Fruit fly (Drosophila melanogaster): ENCODE measurements around the gene Pfdn5.
A peak's percentile ranks its signal among the peaks of the same experiment; 100 is the strongest.

Pfdn5 gene

DNA sequence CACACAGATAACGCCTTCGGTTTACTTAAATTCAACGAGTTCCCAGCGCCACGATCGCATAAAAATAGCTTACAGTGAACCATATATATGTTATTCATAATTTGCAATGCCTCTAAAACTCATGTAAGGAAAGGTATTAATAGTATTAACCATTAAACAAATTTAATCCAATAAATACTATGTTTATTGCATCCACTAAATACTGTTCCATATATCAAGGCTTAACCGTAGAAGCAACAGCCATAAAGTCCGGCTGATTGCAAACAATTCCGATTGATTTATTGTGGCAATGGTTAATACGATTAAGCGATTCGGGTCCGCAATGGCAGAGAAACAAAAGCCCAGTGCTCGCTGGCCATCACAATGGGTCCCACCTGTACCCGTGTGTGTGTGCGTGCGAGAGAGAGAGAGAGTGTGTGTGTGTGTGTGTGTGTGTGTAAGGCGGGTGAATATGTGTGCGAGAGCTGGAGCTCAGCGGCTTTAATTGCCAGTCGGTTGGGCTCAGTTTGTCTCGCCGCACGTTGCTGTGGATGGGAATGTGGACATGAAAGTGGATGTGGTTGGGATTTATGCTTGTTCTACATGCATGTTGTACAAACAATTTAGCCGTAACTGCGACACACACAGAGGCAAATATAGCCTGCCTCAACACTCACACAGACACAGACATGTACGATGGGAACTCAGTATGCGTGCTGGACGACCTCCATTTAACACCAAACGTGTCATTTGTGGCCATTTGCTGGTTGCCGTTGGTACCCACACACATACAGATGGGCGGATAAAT is 7.9 kb downstream of the Pfdn5 start:
- TF ChIP-seq mirr (GFP tag; optimal IDR thresholded peaks at IDR 0.05) (peak; percentile 61), Eip74EF (GFP tag; optimal IDR thresholded peaks at IDR 0.05) (no peak), CG1233 (GFP tag; optimal IDR thresholded peaks at IDR 0.05) (peak; percentile 59), fd96Cb (tag; optimal IDR thresholded peaks at IDR 0.05) (peak; percentile 73), CG3995 (GFP tag; optimal IDR thresholded peaks at IDR 0.05) (no peak), CG14050 (GFP tag; IDR thresholded peaks at IDR 0.05) (0 out of 3 replicates have a peak, but pooled peaks have one; percentile 35), hkb (optimal IDR thresholded peaks at IDR 0.05) (no peak), hkb (GFP tag; IDR thresholded peaks at IDR 0.05) (0 out of 2 replicates have a peak, but pooled peaks have one; percentile 7), D19B (GFP tag; optimal IDR thresholded peaks at IDR 0.05) (peak; percentile 6), CG4707 (GFP tag; optimal IDR thresholded peaks at IDR 0.05) (no peak), CG9609 (GFP tag; optimal IDR thresholded peaks at IDR 0.05) (no peak), klu (GFP tag; IDR thresholded peaks at IDR 0.05) (no peak), Dfd (GFP tag; optimal IDR thresholded peaks at IDR 0.05) (no peak), CG7372 (GFP tag; IDR thresholded peaks at IDR 0.05) (no peak), run (tag; optimal IDR thresholded peaks at IDR 0.05) (no peak), Tbp (GFP tag; optimal IDR thresholded peaks at IDR 0.05) (no peak), bigmax (GFP tag; optimal IDR thresholded peaks at IDR 0.05) (no peak), lab (GFP tag; optimal IDR thresholded peaks at IDR 0.05) (peak; percentile 60), Rfx (GFP tag; IDR thresholded peaks at IDR 0.05) (peak; percentile 51; the same call in 1 of the 2 replicates), Blimp-1 (GFP tag; optimal IDR thresholded peaks at IDR 0.05) (no peak), row (GFP tag; IDR thresholded peaks at IDR 0.05) (peak; percentile 60), pfk (GFP tag; optimal IDR thresholded peaks at IDR 0.05) (no peak), Atf6 (GFP tag; IDR thresholded peaks at IDR 0.05) (0 out of 2 replicates have a peak, but pooled peaks have one; percentile 8), CG6683 (GFP tag; optimal IDR thresholded peaks at IDR 0.05) (peak; percentile 0), pnt (GFP tag; optimal IDR thresholded peaks at IDR 0.05) (no peak), CG17385 (GFP tag; optimal IDR thresholded peaks at IDR 0.05) (peak; percentile 17), CG12104 (GFP tag; optimal IDR thresholded peaks at IDR 0.05) (no peak), dimm (GFP tag; IDR thresholded peaks at IDR 0.05) (no peak), CG10274 (GFP tag; optimal IDR thresholded peaks at IDR 0.05) (no peak), ase (GFP tag; IDR thresholded peaks at IDR 0.05) (no peak), Six4 (GFP tag; optimal IDR thresholded peaks at IDR 0.05) (peak; percentile 9), lilli (GFP tag; optimal IDR thresholded peaks at IDR 0.05) (peak; percentile 31), CG10979 (tag; optimal IDR thresholded peaks at IDR 0.05) (peak; percentile 62), dmrt99B (tag; optimal IDR thresholded peaks at IDR 0.05) (no peak), dysf (GFP tag; IDR thresholded peaks at IDR 0.05) (peak; percentile 34; the same call in 1 of the 3 replicates), cato (GFP tag; optimal IDR thresholded peaks at IDR 0.05; ENCODE audit: borderline replicate concordance) (no peak), Nf-YA (GFP tag; IDR thresholded peaks at IDR 0.05) (0 out of 2 replicates have a peak, but pooled peaks have one; percentile 13), tup (GFP tag; optimal IDR thresholded peaks at IDR 0.05) (no peak), Ets97D (GFP tag; optimal IDR thresholded peaks at IDR 0.05) (no peak), bowl (GFP tag; IDR thresholded peaks at IDR 0.05) (no peak), Fer3 (tag; optimal IDR thresholded peaks at IDR 0.05) (peak; percentile 44), CG17612 (GFP tag; IDR thresholded peaks at IDR 0.05) (no peak), CG17912 (GFP tag; optimal IDR thresholded peaks at IDR 0.05) (no peak), nau (GFP tag; optimal IDR thresholded peaks at IDR 0.05) (peak; percentile 50), unpg (GFP tag; optimal IDR thresholded peaks at IDR 0.05) (peak; percentile 26), CG11247 (GFP tag; IDR thresholded peaks at IDR 0.05) (no peak), CG17328 (GFP tag; IDR thresholded peaks at IDR 0.05) (no peak), CG13894 (tag; optimal IDR thresholded peaks at IDR 0.05) (no peak), en (GFP tag; optimal IDR thresholded peaks at IDR 0.05) (no peak)

Measured in whole organism, embryonic.